Fruit fly (Drosophila melanogaster): ENCODE data around the gene Neto.

The Neto gene

dm6 chrX:13527706-13528105, 82.0 kb downstream of the Neto start, which contains the start of gene CG15754:
Gene CG15754 (plus strand): TSS chrX:13528006.
- no peak for TF ChIP-seq CG31627 (GFP tag; optimal IDR thresholded peaks at IDR 0.05)

- TF ChIP-seq Smox (GFP tag; optimal IDR thresholded peaks at IDR 0.05): peak; percentile 3
- no peak for TF ChIP-seq Sox15 (GFP tag; optimal IDR thresholded peaks at IDR 0.05)
- TF ChIP-seq CG7368 (GFP tag; optimal IDR thresholded peaks at IDR 0.05): no peak
- TF ChIP-seq cyc (GFP tag; optimal IDR thresholded peaks at IDR 0.05): peak; percentile 7
- TF ChIP-seq Met (GFP tag; optimal IDR thresholded peaks at IDR 0.05): peak; percentile 23
- TF ChIP-seq CG9139 (GFP tag; optimal IDR thresholded peaks at IDR 0.05): no peak
- no peak for TF ChIP-seq Hr39 (GFP tag; optimal IDR thresholded peaks at IDR 0.05)
- TF ChIP-seq Eip93F (GFP tag; optimal IDR thresholded peaks at IDR 0.05): no peak
- peak; percentile 29 for TF ChIP-seq CG10631 (GFP tag; optimal IDR thresholded peaks at IDR 0.05)
- TF ChIP-seq Eip78C (GFP tag): peak; percentile 58
- TF ChIP-seq net (GFP tag; optimal IDR thresholded peaks at IDR 0.05): no peak
- TF ChIP-seq CG11762 (GFP tag; optimal IDR thresholded peaks at IDR 0.05; ENCODE audit: insufficient read depth): no peak
- no peak for TF ChIP-seq CG6276 (GFP tag; optimal IDR thresholded peaks at IDR 0.05)
- TF ChIP-seq CG6854 (GFP tag; optimal IDR thresholded peaks at IDR 0.05): no peak
- no peak for TF ChIP-seq CG16779 (tag; optimal IDR thresholded peaks at IDR 0.05)
- no peak for TF ChIP-seq ss (GFP tag; optimal IDR thresholded peaks at IDR 0.05)
- TF ChIP-seq Gug (GFP tag; IDR thresholded peaks at IDR 0.05): no peak
- TF ChIP-seq CG34406 (GFP tag; optimal IDR thresholded peaks at IDR 0.05): peak; percentile 17
- TF ChIP-seq CG6792 (GFP tag; optimal IDR thresholded peaks at IDR 0.05): no peak
- no peak for TF ChIP-seq pdm3 (GFP tag; optimal IDR thresholded peaks at IDR 0.05)
- peak; percentile 71 for TF ChIP-seq svp (GFP tag)
- peak; percentile 6 for TF ChIP-seq OdsH (GFP tag; optimal IDR thresholded peaks at IDR 0.05)
- TF ChIP-seq CG6163 (GFP tag; IDR thresholded peaks at IDR 0.05): no peak
- no peak for TF ChIP-seq acj6 (GFP tag; optimal IDR thresholded peaks at IDR 0.05)
- no peak for TF ChIP-seq CG8119 (GFP tag; IDR thresholded peaks at IDR 0.05)
- TF ChIP-seq CG3919 (GFP tag; optimal IDR thresholded peaks at IDR 0.05): peak; percentile 29
- peak; percentile 17 for TF ChIP-seq Sox102F (GFP tag; optimal IDR thresholded peaks at IDR 0.05)
- no peak for TF ChIP-seq CG3032 (tag; optimal IDR thresholded peaks at IDR 0.05)
- TF ChIP-seq achi (GFP tag; optimal IDR thresholded peaks at IDR 0.05): peak; percentile 21
- TF ChIP-seq CG32006 (GFP tag; optimal IDR thresholded peaks at IDR 0.05): peak; percentile 19
- TF ChIP-seq Blimp-1 (GFP tag; optimal IDR thresholded peaks at IDR 0.05): no peak
- no peak for TF ChIP-seq CG1621 (tag; optimal IDR thresholded peaks at IDR 0.05)
- TF ChIP-seq fkh (GFP tag; optimal IDR thresholded peaks at IDR 0.05): no peak
These were observed 84.0 kb downstream of the Neto start for dm6 chrX:13529673-13530072.

- TF ChIP-seq CG11294 (GFP tag; IDR thresholded peaks at IDR 0.05) (no peak), dsx (GFP tag; optimal IDR thresholded peaks at IDR 0.05; ENCODE audit: poor library complexity, severe bottlenecking) (no peak), fd59A (GFP tag; optimal IDR thresholded peaks at IDR 0.05) (no peak), Smox (GFP tag; optimal IDR thresholded peaks at IDR 0.05) (no peak), Hr38 (GFP tag; optimal IDR thresholded peaks at IDR 0.05) (no peak), net (GFP tag; optimal IDR thresholded peaks at IDR 0.05) (no peak), Sox15 (GFP tag; optimal IDR thresholded peaks at IDR 0.05) (no peak), vri (GFP tag; optimal IDR thresholded peaks at IDR 0.05) (no peak), esn (GFP tag; optimal IDR thresholded peaks at IDR 0.05) (no peak), CG31627 (GFP tag; optimal IDR thresholded peaks at IDR 0.05) (no peak), Ets21C (GFP tag; optimal IDR thresholded peaks at IDR 0.05) (no peak), pdm3 (GFP tag; optimal IDR thresholded peaks at IDR 0.05) (no peak)
These were observed 84.6 kb downstream of the Neto start, which contains the start of gene CG44428 for dm6 chrX:13530199-13530788. Gene CG44428 (minus strand): TSS chrX:13530249.
